Fruit fly (Drosophila melanogaster) whole organism, larva: ENCODE results near the gene rtet.

Experiments used
- noc ChIP-seq: fragments of 200-800 bp; sonication (Bioruptor generic); optimal IDR thresholded peaks from 3 replicates; lab custom pipeline; 2019; ENCODE audit warnings: missing biosample characterization, mild to moderate bottlenecking, missing genetic modification characterization, moderate library complexity

Gene rtet

DNA sequence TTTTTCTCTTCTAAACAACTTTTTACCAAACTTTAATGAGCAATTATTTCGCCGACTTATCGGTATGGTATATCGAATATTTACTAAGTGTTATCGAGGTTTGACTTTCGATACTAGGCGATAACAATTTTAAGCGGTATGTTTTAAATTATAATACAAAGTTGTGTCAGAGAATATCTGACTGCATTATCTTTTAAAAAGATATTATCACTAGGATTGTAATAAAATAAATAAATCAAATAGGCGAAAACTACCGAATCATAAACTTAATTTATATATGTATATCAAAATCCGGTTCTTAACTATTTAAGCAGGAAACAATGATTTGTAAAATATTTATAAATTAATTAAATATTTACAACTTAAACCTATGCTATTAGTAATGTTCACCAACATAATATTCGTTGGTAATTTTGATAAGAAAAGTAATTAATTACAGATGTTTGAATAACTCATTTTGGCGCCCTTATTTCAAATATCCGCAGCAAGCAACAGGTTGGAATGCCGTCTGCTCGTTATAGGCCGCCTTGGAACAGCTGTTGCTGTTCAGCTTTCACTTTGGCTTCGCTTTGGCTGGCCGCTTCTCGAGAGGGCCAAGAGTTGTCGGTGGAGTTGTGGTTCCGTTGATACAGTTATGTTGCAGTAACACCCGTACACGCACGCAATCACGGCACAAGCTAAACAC lies at the start of gene rtet, which contains the start of gene Sec15:
rtet (plus strand) TSS at position 540 of the 685 bp plus-strand sequence.
Sec15 (minus strand) TSS at position 66 of the 685 bp plus-strand sequence.
- no peak for TF ChIP-seq noc

DNA sequence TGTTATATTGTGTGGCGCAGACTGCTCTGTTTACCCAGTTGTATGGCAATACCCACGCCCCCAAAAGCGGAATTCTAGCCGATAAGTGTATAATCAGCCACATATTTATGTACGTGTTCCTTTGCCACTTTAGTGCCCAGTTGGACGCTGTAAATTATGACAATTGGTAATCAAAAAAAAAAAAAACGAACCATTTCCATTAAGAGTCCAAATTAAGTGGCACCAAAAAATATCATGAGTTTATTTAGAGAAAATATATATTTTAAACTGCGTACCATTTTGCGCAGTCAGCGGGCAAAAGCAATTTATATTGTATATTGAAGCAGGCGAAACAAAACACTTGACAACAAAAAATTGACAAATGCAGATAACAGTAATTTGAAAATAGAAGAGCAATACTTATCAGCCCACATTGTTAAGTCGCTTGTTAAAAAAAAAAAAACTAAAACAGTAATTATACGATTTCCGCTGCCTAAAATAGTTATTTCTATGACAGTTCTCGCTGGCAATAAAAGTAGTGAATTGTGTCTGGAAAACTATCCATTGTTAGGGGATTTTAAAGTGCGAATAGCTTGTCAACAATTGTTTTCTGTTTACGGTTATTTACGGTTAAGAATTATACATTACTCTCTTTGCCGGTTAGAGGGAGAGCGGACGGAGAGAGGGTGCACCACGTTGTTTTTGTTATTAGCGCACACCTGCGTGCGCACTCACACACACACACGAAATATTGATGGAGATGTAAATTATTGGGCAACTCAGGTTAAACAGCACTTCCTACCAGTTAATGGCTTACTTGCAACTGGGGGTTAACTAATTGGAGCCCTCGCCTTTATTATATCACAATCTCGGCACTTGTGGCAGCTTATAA lies 48.5 kb upstream of the rtet start:
- no peak for TF ChIP-seq noc

DNA sequence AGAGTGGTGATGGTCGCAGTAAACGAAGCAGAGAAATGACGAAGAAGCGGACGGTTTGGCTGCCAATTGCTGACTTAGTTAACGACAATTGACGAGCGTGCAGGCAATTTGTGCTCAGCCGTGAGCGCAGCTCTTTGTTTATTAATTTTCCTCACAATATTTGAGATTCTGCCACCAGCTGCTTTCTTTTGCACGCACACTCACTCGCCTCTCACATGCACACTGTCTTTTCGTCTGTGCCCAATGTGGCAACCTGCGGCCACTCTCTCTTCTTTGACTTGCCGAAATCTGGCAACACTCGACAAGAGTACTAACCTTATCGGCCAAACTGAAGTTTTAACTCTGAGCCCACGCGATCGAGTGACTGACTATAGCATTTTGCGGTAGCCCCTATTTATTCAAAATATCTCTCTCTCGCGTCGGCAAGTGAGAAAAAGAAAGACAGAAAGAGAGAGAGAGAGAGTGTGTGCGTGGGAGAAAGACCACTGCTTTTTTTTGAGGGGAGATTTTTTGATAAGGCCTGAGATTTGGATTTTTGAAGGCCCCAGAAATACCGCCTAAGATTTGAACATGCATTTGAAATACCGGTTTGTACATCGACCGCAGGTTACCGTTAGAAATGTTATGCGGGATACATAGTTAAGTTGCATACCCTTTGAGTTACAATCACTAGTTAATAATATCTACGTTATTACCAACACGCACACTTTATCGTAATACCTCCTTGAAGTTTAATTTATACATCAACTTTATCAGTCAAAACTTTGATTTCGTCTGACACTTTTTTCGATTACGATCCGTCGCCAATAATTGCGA lies 47.6 kb upstream of the rtet start, which contains the start of gene Mvl:
Mvl (minus strand) TSS at position 371 of the 816 bp plus-strand sequence.
- peak; percentile 21 for TF ChIP-seq noc

DNA sequence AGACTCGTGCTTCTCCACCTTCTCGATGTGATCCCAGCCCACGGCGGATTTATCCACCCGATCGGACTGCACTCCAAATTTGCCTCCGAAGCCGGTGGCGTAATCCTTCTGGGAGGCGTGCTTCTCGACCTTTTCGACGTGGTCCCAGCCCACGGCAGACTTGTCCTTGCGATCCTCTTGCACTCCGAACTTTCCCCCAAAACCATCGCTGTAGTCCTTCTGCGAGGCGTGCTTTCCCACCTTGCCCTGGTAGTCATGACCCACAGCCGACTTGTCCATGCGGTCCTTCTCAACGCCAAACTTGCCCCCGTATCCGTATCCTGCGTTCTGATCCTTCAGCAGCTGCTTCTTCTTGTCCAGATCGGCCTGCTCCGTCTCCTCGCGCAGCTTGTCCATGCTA lies 44.8 kb upstream of the rtet start:
- TF ChIP-seq noc, result no peak

DNA sequence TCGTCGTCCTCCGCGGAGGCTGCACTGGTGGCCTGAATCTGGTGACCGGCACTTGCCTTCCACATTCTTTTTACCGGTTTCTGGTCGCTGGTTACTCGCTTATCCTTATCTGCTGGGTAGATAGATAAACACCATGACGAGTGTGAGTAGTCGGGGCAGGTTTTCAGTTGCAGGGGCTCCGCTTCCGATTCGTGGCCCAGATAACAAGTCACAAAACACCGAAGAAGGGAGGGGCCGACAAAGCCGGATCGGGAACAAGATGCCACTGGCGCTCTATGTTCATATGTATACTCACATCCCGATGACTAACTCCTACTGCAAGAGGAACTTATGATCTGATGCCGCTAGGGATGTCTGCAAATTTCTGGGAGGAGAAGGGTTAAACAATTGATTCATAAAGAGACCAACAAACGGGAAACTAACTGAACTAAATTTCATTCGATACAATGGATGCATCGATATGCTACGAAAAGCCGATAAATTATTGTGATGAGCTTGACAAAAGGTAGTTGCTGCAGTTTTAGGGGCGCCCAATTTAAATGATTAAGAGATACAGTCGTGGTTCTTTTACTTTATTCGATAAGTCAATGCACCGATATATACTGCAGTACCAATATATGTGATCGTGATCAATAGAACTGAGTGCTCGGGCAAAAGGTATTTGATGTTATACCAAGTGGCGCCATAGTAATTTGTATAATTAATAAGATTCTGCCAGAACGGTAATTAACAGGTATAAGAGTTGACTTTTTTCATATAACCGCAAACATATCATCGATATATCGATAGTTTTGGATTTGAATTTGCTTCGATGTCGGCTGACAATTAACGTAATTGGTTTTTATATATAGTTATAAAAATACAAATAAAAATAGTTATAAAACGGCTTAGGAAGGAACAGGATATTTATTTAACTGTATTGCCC lies 44.0 kb upstream of the rtet start, which contains the start of gene Cortactin:
Cortactin (minus strand) TSS at position 472 of the 925 bp plus-strand sequence.
- TF ChIP-seq noc, result peak; percentile 9

DNA sequence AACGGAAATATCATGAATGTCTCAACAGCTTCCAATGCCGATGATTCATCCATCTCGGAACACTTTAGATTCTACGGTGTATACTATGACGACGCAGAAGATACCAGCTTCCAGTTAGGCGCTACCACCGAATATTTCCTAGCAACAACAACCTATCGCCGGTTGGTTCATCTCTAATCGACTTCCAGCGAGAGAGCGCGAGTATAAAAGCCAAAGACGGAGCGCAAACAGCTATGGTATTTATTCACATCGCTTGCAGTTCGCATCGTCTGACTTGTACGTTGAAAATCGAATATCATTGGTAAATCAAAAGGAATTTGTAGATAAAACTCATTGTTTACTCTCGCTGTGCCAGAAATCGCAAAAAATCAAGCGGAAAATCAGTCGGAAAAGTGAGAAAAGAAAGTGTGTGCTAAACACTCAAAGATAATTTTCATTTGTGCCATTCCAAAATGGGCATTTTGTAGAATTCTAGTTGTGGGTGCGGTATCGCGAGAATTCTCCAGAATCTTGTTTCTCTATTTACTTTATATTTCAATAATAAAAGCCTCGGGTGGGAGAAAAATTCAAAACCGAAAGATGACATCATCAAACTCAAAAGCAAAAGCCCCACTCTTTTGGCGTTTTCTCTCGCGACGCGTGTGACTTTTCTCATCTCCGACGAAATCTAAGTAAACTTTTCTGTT lies 43.1 kb upstream of the rtet start, which contains the start of gene AnxB9:
AnxB9 (plus strand) TSS at position 232 of the 686 bp plus-strand sequence.
- TF ChIP-seq noc, result peak; percentile 60

DNA sequence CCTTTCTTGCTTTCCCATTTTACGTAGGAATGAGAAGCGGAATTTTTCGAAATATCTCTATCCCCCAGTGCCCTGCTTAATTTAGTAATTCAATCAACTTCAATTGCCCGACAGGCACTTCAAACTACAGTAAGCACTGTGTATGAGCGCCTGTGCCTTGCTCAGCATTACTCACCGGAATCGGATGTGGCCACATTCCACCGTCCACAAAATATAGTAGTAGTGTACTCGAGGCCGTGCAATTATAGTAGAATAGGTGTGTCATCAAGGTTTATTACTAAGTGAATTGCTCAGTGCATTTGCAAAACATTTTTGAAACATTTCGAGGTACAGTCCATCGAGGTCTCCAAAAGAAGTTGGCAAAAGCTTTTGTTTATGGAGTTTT lies 42.6 kb upstream of the rtet start:
- TF ChIP-seq noc, result no peak

DNA sequence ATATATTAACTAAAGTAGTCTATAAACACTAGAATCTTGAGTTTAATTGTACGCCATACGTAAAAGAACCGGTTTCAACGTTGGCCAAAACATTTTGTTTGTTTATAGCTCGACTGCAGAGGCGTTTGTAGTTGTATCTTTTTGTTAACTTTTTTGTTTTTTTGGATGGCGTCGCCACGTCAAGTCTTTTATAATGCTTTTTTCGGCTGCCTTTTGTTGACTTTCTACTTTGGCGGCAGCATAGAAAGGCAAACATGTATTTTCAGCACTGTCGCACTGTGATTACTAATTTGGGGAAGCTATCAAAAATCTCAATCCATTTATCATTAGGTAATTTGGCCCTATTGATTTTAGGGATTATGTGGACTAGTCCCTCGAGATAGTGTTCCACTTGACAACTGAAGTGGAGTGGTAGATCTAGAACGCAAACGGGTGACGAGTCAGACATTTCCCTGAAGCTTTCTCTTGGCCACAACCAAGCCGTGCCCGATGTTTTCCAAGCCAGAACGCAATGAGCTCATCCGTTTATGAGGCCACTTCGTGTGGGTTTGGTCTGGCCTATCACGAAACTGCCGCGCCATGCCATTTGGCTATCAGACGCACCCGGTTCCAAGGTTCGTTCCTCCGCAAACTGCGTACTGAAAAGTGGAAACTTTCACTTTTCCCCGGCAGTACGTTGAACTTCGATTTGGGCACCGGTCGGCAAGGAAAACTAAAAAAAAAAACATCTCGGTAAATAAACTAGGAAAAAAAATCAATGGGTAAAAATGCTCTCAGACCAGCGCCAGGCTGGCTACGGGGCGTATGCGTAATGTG lies 41.6 kb upstream of the rtet start:
- TF ChIP-seq noc, result no peak

DNA sequence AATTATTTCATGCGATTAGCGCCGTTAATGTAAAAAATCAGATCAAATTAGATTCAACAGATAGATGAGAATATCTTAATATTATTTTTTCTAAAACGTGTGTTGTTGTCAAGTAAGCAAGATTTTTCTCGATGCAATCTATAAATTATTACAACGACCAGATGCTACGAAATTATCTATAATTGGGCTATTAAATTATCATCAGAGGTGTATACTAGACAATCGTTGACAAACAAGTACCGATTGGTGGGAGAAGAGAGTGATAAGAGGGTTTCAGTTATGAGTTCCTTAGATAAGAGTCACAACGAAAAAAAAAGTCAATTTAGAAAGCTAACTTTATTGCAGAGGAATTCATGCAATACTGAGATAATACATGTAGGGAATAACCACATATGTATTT lies 40.7 kb upstream of the rtet start:
- no peak for TF ChIP-seq noc

DNA sequence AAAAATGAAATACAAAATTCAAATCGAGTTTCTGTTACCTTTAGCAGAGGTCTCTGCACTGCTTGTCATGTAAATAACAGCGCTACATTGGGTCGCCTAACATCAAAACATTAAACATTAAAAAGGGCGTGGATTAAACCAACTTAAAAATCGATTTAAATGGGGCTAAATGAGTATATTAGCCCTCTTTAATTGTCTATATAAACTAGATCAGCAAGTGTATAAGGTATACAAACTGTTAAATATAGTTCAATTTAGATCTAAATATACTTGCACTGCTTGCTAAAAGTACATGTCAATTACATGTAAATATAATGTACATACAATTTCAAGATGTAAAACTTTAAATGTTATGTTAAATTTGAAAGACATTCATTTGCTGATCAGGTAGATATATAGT lies 38.5 kb upstream of the rtet start:
- TF ChIP-seq noc, result no peak

DNA sequence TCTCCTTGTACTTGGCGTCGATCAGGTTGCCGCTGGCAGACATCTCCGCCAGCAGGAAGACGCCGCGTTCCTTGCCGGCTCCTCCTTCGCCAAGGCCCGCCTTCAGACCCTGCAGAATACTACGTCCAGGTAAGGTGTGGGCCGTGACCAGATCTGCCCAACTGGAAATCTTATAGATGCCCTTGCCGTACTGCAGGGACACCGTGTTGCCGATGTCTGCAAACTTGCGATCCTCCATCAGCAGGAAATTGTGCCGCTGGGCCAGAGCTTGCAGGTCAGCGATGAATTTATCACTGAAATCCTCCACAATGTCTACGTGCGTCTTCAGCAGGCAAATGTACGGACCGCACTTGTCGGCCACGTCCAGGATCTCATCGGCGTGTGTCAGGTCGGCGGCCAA lies 36.9 kb upstream of the rtet start:
- TF ChIP-seq noc, result no peak

DNA sequence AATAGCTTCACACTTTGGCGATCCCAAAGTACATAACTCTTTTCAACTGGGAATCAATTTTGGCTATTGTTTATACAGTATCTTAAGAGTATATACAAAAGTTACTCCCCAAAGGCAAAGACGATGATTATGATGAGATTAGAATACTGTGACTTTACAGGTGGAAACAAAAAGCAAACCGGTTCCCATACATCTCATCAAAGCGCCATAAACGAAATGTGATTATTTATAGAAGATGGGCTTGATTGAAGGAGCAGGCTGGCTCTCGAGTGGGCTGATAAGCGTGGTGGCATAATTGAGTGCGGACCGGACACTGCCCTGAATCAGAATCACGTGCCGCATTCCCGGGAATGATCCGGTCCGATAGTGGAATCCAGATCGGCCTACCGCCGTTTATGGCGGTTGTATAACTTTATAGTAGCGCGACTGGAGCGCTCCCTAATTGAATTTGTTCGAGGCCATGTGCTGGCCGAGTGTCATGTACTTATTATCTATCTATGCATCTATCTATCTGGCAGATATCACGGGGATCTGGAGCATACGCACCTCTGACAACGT lies 36.2 kb upstream of the rtet start:
- TF ChIP-seq noc, result peak; percentile 53

DNA sequence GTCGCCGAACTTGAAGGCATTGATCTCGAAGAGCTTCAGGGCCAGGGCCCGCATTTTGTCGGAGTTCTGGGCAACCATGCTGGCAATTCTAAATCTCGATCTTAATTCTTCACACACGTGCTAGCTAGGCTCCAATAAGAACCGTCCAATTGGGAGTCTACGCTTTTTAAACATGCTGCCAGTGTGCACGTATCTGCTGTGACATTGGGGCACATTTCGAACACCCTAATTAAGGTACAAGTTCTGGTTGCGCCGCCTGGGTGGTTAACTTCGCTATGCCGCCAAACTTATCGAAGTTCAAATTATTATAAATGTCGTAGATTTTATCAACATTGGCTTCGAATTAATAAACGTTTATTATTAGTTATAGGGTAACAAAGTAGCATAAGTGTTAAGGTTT lies 35.1 kb upstream of the rtet start, which contains the start of gene r-l:
r-l (minus strand) TSS at position 179 of the 400 bp plus-strand sequence.
- TF ChIP-seq noc, result no peak

DNA sequence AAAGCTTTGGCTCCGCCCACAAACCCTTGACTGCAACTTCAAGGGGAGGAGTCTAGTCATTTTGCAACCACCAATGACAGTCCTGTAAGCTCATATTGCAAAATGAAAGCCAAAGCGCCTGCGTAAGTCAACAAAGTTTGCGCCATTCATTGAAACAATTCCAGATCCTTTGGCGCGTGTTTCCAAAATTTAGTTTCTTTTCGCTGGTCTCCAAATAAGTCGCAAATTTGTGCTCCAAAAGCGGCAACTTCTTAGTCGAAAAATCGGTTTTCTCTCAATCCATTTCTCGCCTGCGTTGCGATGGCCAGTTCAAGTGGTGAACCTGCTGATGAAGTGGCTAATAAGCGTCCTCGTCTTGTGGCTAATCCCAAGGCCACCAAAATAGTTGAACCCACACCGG lies 34.5 kb upstream of the rtet start, which contains the start of gene dmrt93B:
dmrt93B (plus strand) TSS at position 301 of the 400 bp plus-strand sequence.
- no peak for TF ChIP-seq noc
